Fruit fly (Drosophila melanogaster) whole organism, embryonic: ENCODE data around the gene SMC1.

Source experiments
- CG10321 ChIP-seq: fragments of 200-800 bp; sonication (Bioruptor generic); IDR thresholded peaks from 2 replicates; pipeline ENCODE4 v1.3.6; 2022; ENCODE audit warnings: missing biosample characterization, missing genetic modification characterization
- CG11560 ChIP-seq: fragments of 200-800 bp; sonication (Bioruptor generic); IDR thresholded peaks from 3 replicates; pipeline ENCODE4 v1.3.6; 2022; ENCODE audit warnings: missing biosample characterization, missing genetic modification characterization
- CG11696 ChIP-seq: fragments of 200-800 bp; sonication (Bioruptor generic); IDR thresholded peaks from 2 replicates; pipeline ENCODE4 v1.3.6; 2022; ENCODE audit warnings: missing biosample characterization, missing genetic modification characterization
- CG12071 ChIP-seq: fragments of 200-800 bp; sonication (Bioruptor generic); optimal IDR thresholded peaks from 3 replicates; lab custom pipeline; 2018; ENCODE audit warnings: missing biosample characterization, mild to moderate bottlenecking, missing genetic modification characterization
- CG1233 ChIP-seq: fragments of 200-800 bp; sonication (Bioruptor generic); optimal IDR thresholded peaks from 4 replicates; lab custom pipeline; 2018; ENCODE audit warnings: missing biosample characterization, mild to moderate bottlenecking, missing genetic modification characterization
- CG12769 ChIP-seq: fragments of 200-800 bp; sonication (Bioruptor generic); optimal IDR thresholded peaks from 2 replicates; lab custom pipeline; 2019; ENCODE audit warnings: missing biosample characterization, mild to moderate bottlenecking, missing genetic modification characterization, moderate library complexity
- CG13287 ChIP-seq: fragments of 200-800 bp; sonication (Bioruptor generic); IDR thresholded peaks from 2 replicates; pipeline ENCODE4 v1.3.6; 2022; ENCODE audit warnings: missing biosample characterization, missing genetic modification characterization; ENCODE audit not compliant: partially characterized antibody
- CG13624 ChIP-seq: fragments of 200-800 bp; sonication (Bioruptor generic); optimal IDR thresholded peaks from 2 replicates; lab custom pipeline; 2016; ENCODE audit warnings: missing biosample characterization, missing genetic modification characterization
- CG14050 ChIP-seq: fragments of 200-800 bp; sonication (Bioruptor generic); IDR thresholded peaks from 3 replicates; pipeline ENCODE4 v1.3.6; 2022; ENCODE audit warnings: missing biosample characterization, missing genetic modification characterization
- CG14965 ChIP-seq: fragments of 200-800 bp; sonication (Bioruptor generic); optimal IDR thresholded peaks from 2 replicates; lab custom pipeline; 2016; ENCODE audit warnings: missing biosample characterization, missing genetic modification characterization, borderline replicate concordance
- CG15696 ChIP-seq: fragments of 200-800 bp; sonication (Bioruptor generic); optimal IDR thresholded peaks from 2 replicates; lab custom pipeline; 2019; ENCODE audit warnings: missing biosample characterization, mild to moderate bottlenecking, missing genetic modification characterization, moderate library complexity
- CG16863 ChIP-seq: fragments of 200-800 bp; sonication (Bioruptor generic); optimal IDR thresholded peaks from 3 replicates; lab custom pipeline; 2016; ENCODE audit warnings: missing biosample characterization, missing genetic modification characterization
- CG2199 ChIP-seq: fragments of 200-800 bp; sonication (Bioruptor generic); IDR thresholded peaks from 3 replicates; pipeline ENCODE4 v1.3.6; 2022; ENCODE audit warnings: missing biosample characterization, missing genetic modification characterization
- CG2712 ChIP-seq: fragments of 200-800 bp; optimal IDR thresholded peaks from 3 replicates; lab custom pipeline; 2019; ENCODE audit warnings: missing biosample characterization, mild to moderate bottlenecking, missing genetic modification characterization, moderate library complexity
- CG2889 ChIP-seq: fragments of 200-800 bp; sonication (Bioruptor generic); IDR thresholded peaks from 3 replicates; pipeline ENCODE4 v1.3.6; 2022; ENCODE audit warnings: missing biosample characterization, missing genetic modification characterization
- CG4424 ChIP-seq: fragments of 200-800 bp; sonication (Bioruptor generic); optimal IDR thresholded peaks from 3 replicates; lab custom pipeline; 2016; ENCODE audit warnings: missing biosample characterization, missing genetic modification characterization
- CG4730 ChIP-seq: fragments of 200-800 bp; sonication (Bioruptor generic); IDR thresholded peaks from 2 replicates; pipeline ENCODE4 v1.3.6; 2022; ENCODE audit warnings: missing biosample characterization, missing genetic modification characterization
- CG5245 ChIP-seq: fragments of 200-800 bp; sonication (Bioruptor generic); optimal IDR thresholded peaks from 3 replicates; lab custom pipeline; 2016; ENCODE audit warnings: missing biosample characterization, missing genetic modification characterization
- CG9609 ChIP-seq: fragments of 200-800 bp; sonication (Bioruptor generic); optimal IDR thresholded peaks from 3 replicates; lab custom pipeline; 2016; ENCODE audit warnings: missing biosample characterization, missing genetic modification characterization
- CG9727 ChIP-seq: fragments of 200-800 bp; sonication (Bioruptor generic); optimal IDR thresholded peaks from 3 replicates; lab custom pipeline; 2017; ENCODE audit warnings: missing biosample characterization, mild to moderate bottlenecking, missing genetic modification characterization
- CG9817 ChIP-seq: fragments of 200-800 bp; sonication (Bioruptor generic); optimal IDR thresholded peaks from 2 replicates; lab custom pipeline; 2018; ENCODE audit warnings: missing biosample characterization, mild to moderate bottlenecking, missing genetic modification characterization, moderate library complexity
- CG9932 ChIP-seq: fragments of 200-800 bp; sonication (Bioruptor generic); IDR thresholded peaks from 2 replicates; pipeline ENCODE4 v1.3.6; 2022; ENCODE audit warnings: missing biosample characterization, missing genetic modification characterization
- CoRest ChIP-seq: fragments of 200-800 bp; sonication (Bioruptor generic); optimal IDR thresholded peaks from 3 replicates; lab custom pipeline; 2018; ENCODE audit warnings: missing biosample characterization, mild to moderate bottlenecking, missing genetic modification characterization, moderate library complexity
- Dad ChIP-seq: fragments of 200-800 bp; sonication (Bioruptor generic); optimal IDR thresholded peaks from 3 replicates; lab custom pipeline; 2016; ENCODE audit warnings: missing biosample characterization, missing genetic modification characterization
- Dek ChIP-seq: fragments of 200-800 bp; sonication (Bioruptor generic); optimal IDR thresholded peaks from 3 replicates; lab custom pipeline; 2019; ENCODE audit warnings: missing biosample characterization, mild to moderate bottlenecking, missing genetic modification characterization, moderate library complexity
- HmgD ChIP-seq: fragments of 200-800 bp; sonication (Bioruptor generic); optimal IDR thresholded peaks from 3 replicates; lab custom pipeline; 2016; ENCODE audit warnings: missing biosample characterization, missing genetic modification characterization
- Hmr ChIP-seq: fragments of 200-800 bp; sonication (Bioruptor generic); optimal IDR thresholded peaks from 3 replicates; lab custom pipeline; 2017; ENCODE audit warnings: mild to moderate bottlenecking, missing biosample characterization, missing genetic modification reagents, missing genetic modification characterization
- Hr3 ChIP-seq: fragments of 200-800 bp; sonication (Bioruptor generic); optimal IDR thresholded peaks from 3 replicates; lab custom pipeline; 2016; ENCODE audit warnings: missing biosample characterization, missing genetic modification characterization
- MBD-R2 ChIP-seq: fragments of 200-800 bp; sonication (Bioruptor generic); IDR thresholded peaks from 2 replicates; pipeline ENCODE4 v1.3.6; 2022; ENCODE audit warnings: missing biosample characterization, missing genetic modification characterization
- Max ChIP-seq: fragments of 200-800 bp; sonication (Bioruptor generic); optimal IDR thresholded peaks from 2 replicates; lab custom pipeline; 2016; ENCODE audit warnings: missing biosample characterization, mild to moderate bottlenecking, missing genetic modification characterization
- NC2β ChIP-seq: fragments of 200-800 bp; sonication (Bioruptor generic); optimal IDR thresholded peaks from 2 replicates; lab custom pipeline; 2016; ENCODE audit warnings: missing biosample characterization, missing genetic modification characterization
- Oaz ChIP-seq: fragments of 200-800 bp; sonication (Bioruptor generic); IDR thresholded peaks from 2 replicates; pipeline ENCODE4 v1.3.6; 2022; ENCODE audit warnings: missing biosample characterization, missing genetic modification characterization
- Pdp1 ChIP-seq, 2 experiments: fragments of 200-800 bp; sonication (Bioruptor generic); optimal IDR thresholded peaks; 3 replicates each; lab custom pipeline; 2016; ENCODE audit warnings: missing biosample characterization in 2 of 2, missing genetic modification characterization in 2 of 2, mild to moderate bottlenecking in 1 of 2, moderate library complexity in 1 of 2
- Tbp ChIP-seq: fragments of >200 bp; optimal IDR thresholded peaks from 2 replicates; lab custom pipeline; 2018; ENCODE audit warnings: missing biosample characterization, missing genetic modification characterization
- YL-1 ChIP-seq: fragments of 200-800 bp; sonication (Bioruptor generic); optimal IDR thresholded peaks from 3 replicates; lab custom pipeline; 2017; ENCODE audit warnings: missing biosample characterization, mild to moderate bottlenecking, missing genetic modification characterization
- ase ChIP-seq: fragments of 200-800 bp; sonication (Bioruptor generic); IDR thresholded peaks from 3 replicates; pipeline ENCODE4 v1.3.6; 2022; ENCODE audit warnings: missing biosample characterization, missing genetic modification characterization
- gfzf ChIP-seq: fragments of 200-800 bp; sonication (Bioruptor generic); optimal IDR thresholded peaks from 2 replicates; lab custom pipeline; 2016; ENCODE audit warnings: missing biosample characterization, mild to moderate bottlenecking, missing genetic modification characterization, moderate library complexity
- grau ChIP-seq: fragments of 200-800 bp; optimal IDR thresholded peaks from 3 replicates; lab custom pipeline; 2019; ENCODE audit warnings: missing biosample characterization, mild to moderate bottlenecking, missing genetic modification characterization, moderate library complexity
- gsb ChIP-seq: fragments of 200-800 bp; sonication (Bioruptor generic); IDR thresholded peaks from 2 replicates; pipeline ENCODE4 v1.3.6; 2022; ENCODE audit warnings: missing biosample characterization, missing genetic modification characterization
- hbn ChIP-seq: fragments of 200-800 bp; sonication (Bioruptor generic); IDR thresholded peaks from 2 replicates; pipeline ENCODE4 v1.3.6; 2022; ENCODE audit warnings: missing biosample characterization, missing genetic modification characterization; ENCODE audit not compliant: partially characterized antibody
- hkb ChIP-seq, 2 experiments: fragments of 200-800 bp in 1 of 2; fragments of >200 bp in 1 of 2; sonication (Bioruptor generic) in 1 of 2; IDR thresholded peaks in 1 of 2; optimal IDR thresholded peaks in 1 of 2; 2 replicates each; pipeline versions ENCODE4 v1.3.6 to Lab custom; 2017 to 2022; ENCODE audit warnings: missing biosample characterization in 1 of 2, missing genetic modification characterization in 1 of 2
- onecut ChIP-seq: fragments of 200-800 bp; sonication (Bioruptor generic); IDR thresholded peaks from 2 replicates; pipeline ENCODE4 v1.3.6; 2022; ENCODE audit warnings: missing biosample characterization, missing genetic modification characterization
- pzg ChIP-seq: fragments of 200-800 bp; sonication (Bioruptor generic); optimal IDR thresholded peaks from 3 replicates; lab custom pipeline; 2018; ENCODE audit warnings: missing biosample characterization, mild to moderate bottlenecking, missing genetic modification characterization, moderate library complexity
- salm ChIP-seq: fragments of 200-800 bp; sonication (Bioruptor generic); optimal IDR thresholded peaks from 2 replicates; lab custom pipeline; 2018; ENCODE audit warnings: missing biosample characterization, mild to moderate bottlenecking, missing genetic modification characterization
- scrt ChIP-seq: fragments of 200-800 bp; sonication (Bioruptor generic); optimal IDR thresholded peaks from 2 replicates; lab custom pipeline; 2018; ENCODE audit warnings: missing biosample characterization, mild to moderate bottlenecking, missing genetic modification characterization, moderate library complexity
- shn ChIP-seq: fragments of 200-800 bp; sonication (Bioruptor generic); optimal IDR thresholded peaks from 3 replicates; lab custom pipeline; 2016; ENCODE audit warnings: missing biosample characterization, missing genetic modification characterization
- sisA ChIP-seq: fragments of 200-800 bp; sonication (Bioruptor generic); IDR thresholded peaks from 2 replicates; pipeline ENCODE4 v1.3.6; 2022; ENCODE audit warnings: missing biosample characterization, missing genetic modification characterization
- slbo ChIP-seq: fragments of 200-800 bp; sonication (Bioruptor generic); IDR thresholded peaks from 2 replicates; pipeline ENCODE4 v1.3.6; 2022; ENCODE audit warnings: missing biosample characterization, missing genetic modification characterization
- tap ChIP-seq: fragments of 200-800 bp; optimal IDR thresholded peaks from 3 replicates; lab custom pipeline; 2019; ENCODE audit warnings: missing biosample characterization, mild to moderate bottlenecking, missing genetic modification characterization, moderate library complexity
- zf30C ChIP-seq: fragments of 200-800 bp; sonication (Bioruptor generic); optimal IDR thresholded peaks from 3 replicates; lab custom pipeline; 2018; ENCODE audit warnings: missing biosample characterization, mild to moderate bottlenecking, missing genetic modification characterization

Gene SMC1

dm6 chr3R:24010637-24011214 is 47.4 kb upstream of the SMC1 start (continued):
- TF ChIP-seq CG13624 (peak; percentile 29), CG11560 (tag; lab: Robert Waterston, UW) (peak; percentile 62; the same call in 1 of the 3 replicates), Pdp1 (GFP tag; optimal IDR thresholded peaks at IDR 0.05; lab: Kevin White, UChicago) (peak; percentile 8 to 33), tap (tag; lab: Kevin White, UChicago) (peak; percentile 62), CG11696 (GFP tag; lab: Robert Waterston, UW) (0 out of 2 replicates have a peak, but pooled peaks have one; percentile 24), CG14050 (GFP tag; lab: Robert Waterston, UW) (peak; percentile 41; the same call in 2 of the 3 replicates), HmgD (GFP tag; lab: Kevin White, UChicago) (no peak), CoRest (tag; lab: Kevin White, UChicago) (peak; percentile 66), Max (GFP tag; lab: Kevin White, UChicago) (no peak), onecut (GFP tag; lab: Robert Waterston, UW) (peak; percentile 28; the same call in 1 of the 2 replicates), CG16863 (GFP tag; lab: Kevin White, UChicago) (no peak), CG4730 (GFP tag; lab: Robert Waterston, UW) (peak; percentile 56), CG14965 (GFP tag; lab: Kevin White, UChicago) (no peak), scrt (GFP tag; lab: Kevin White, UChicago) (peak; percentile 82), Tbp (GFP tag; lab: Kevin White, UChicago) (no peak), CG12769 (tag; lab: Kevin White, UChicago) (peak; percentile 72), CG9727 (GFP tag; lab: Kevin White, UChicago) (peak; percentile 56), CG2889 (0 out of 3 replicates have a peak, but pooled peaks have one; percentile 53), gfzf (GFP tag; lab: Kevin White, UChicago) (no peak), sisA (GFP tag; lab: Robert Waterston, UW) (peak; percentile 67), CG13287 (GFP tag; lab: Robert Waterston, UW) (no peak), ase (GFP tag; lab: Robert Waterston, UW) (no peak), salm (tag; lab: Kevin White, UChicago) (no peak), CG10321 (GFP tag; lab: Robert Waterston, UW) (no peak), Hmr (GFP tag; lab: Kevin White, UChicago) (peak; percentile 74), hkb (optimal IDR thresholded peaks at IDR 0.05; lab: Kevin White, UChicago) (no peak), hkb (GFP tag; IDR thresholded peaks at IDR 0.05; lab: Robert Waterston, UW) (peak; percentile 76), CG9932 (peak; percentile 55), Oaz (GFP tag; lab: Robert Waterston, UW) (peak; percentile 53; the same call in 1 of the 2 replicates), CG1233 (GFP tag; lab: Kevin White, UChicago) (peak; percentile 27), zf30C (GFP tag; lab: Kevin White, UChicago) (peak; percentile 8), pzg (no peak), CG2199 (no peak), shn (GFP tag; lab: Kevin White, UChicago) (no peak), Dad (GFP tag; lab: Kevin White, UChicago) (peak; percentile 35), Dek (tag; lab: Kevin White, UChicago) (peak; percentile 64), grau (tag; lab: Kevin White, UChicago) (peak; percentile 74), CG2712 (peak; percentile 46), Hr3 (GFP tag; lab: Kevin White, UChicago) (peak; percentile 49), slbo (GFP tag; lab: Robert Waterston, UW) (peak; percentile 79), CG9609 (GFP tag; lab: Kevin White, UChicago) (no peak), hbn (GFP tag; lab: Robert Waterston, UW) (no peak), CG12071 (GFP tag; lab: Kevin White, UChicago) (peak; percentile 5), YL-1 (GFP tag; lab: Kevin White, UChicago) (no peak), CG15696 (tag; lab: Kevin White, UChicago) (no peak), NC2β (GFP tag; lab: Kevin White, UChicago) (no peak), CG9817 (tag; lab: Kevin White, UChicago) (peak; percentile 53), CG4424 (GFP tag; lab: Kevin White, UChicago) (peak; percentile 33), CG5245 (peak; percentile 4), gsb (GFP tag; lab: Robert Waterston, UW) (peak; percentile 58), MBD-R2 (GFP tag; lab: Robert Waterston, UW) (peak; percentile 32; the same call in 1 of the 2 replicates)
